Fruit fly (Drosophila melanogaster): ENCODE results near the gene RnpS1.

Gene RnpS1

DNA sequence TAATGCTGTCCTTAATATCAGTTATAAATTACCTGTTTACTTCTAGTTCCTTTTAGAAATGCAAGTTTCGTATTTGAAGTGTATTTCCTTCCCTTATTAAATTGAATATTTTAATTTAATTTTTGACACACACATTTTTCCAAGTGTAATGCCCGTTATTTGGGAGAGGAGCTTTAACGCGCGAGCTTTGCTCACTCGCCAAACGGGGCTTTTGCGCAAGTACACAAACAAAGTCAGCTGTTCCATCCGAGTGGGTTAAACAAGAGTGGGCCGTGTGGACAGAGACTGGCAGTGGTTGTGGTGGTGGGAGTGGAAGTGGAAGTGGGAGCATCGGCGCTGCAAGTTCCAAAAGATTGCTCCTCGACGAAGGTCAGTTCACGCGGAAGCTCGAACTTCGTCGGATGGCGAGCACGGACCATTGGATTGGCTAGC, 29.3 kb downstream of the RnpS1 start, which contains the start of gene CG8301 (continued):
- TF ChIP-seq CG11723 (GFP tag; optimal IDR thresholded peaks at IDR 0.05) (no peak), pb (GFP tag; optimal IDR thresholded peaks at IDR 0.05) (no peak), sna (GFP tag; IDR thresholded peaks at IDR 0.05; ENCODE audit: partially characterized antibody) (no peak), Dek (tag; optimal IDR thresholded peaks at IDR 0.05) (peak; percentile 31), CG7556 (GFP tag; optimal IDR thresholded peaks at IDR 0.05) (peak; percentile 34), CG33213 (GFP tag; optimal IDR thresholded peaks at IDR 0.05) (no peak), Gug (GFP tag; IDR thresholded peaks at IDR 0.05) (no peak), H15 (GFP tag; IDR thresholded peaks at IDR 0.05) (no peak), odd (GFP tag; optimal IDR thresholded peaks at IDR 0.05) (no peak), CG12219 (GFP tag; optimal IDR thresholded peaks at IDR 0.05) (no peak), CG17612 (GFP tag; IDR thresholded peaks at IDR 0.05) (no peak), da (GFP tag; optimal IDR thresholded peaks at IDR 0.05) (no peak), Dip2 (GFP tag; IDR thresholded peaks at IDR 0.05) (no peak), CG2129 (GFP tag; IDR thresholded peaks at IDR 0.05; ENCODE audit: partially characterized antibody) (no peak), CG12942 (GFP tag; optimal IDR thresholded peaks at IDR 0.05) (no peak), dysf (GFP tag; IDR thresholded peaks at IDR 0.05) (peak; percentile 16; the same call in 1 of the 3 replicates), chif (GFP tag; optimal IDR thresholded peaks at IDR 0.05) (no peak), MESR4 (GFP tag; optimal IDR thresholded peaks at IDR 0.05) (peak; percentile 4), zf30C (GFP tag; optimal IDR thresholded peaks at IDR 0.05) (peak; percentile 70), psq (GFP tag; optimal IDR thresholded peaks at IDR 0.05) (no peak), CG17186 (GFP tag; optimal IDR thresholded peaks at IDR 0.05) (no peak), H2.0 (GFP tag; IDR thresholded peaks at IDR 0.05) (no peak), wor (GFP tag; IDR thresholded peaks at IDR 0.05) (no peak), nerfin-1 (tag; optimal IDR thresholded peaks at IDR 0.05) (no peak), dimm (GFP tag; IDR thresholded peaks at IDR 0.05) (no peak), sisA (GFP tag; IDR thresholded peaks at IDR 0.05) (no peak), ranshi (GFP tag; IDR thresholded peaks at IDR 0.05) (no peak), gcm2 (GFP tag; optimal IDR thresholded peaks at IDR 0.05) (no peak), sens-2 (GFP tag; IDR thresholded peaks at IDR 0.05) (no peak), D19A (tag; optimal IDR thresholded peaks at IDR 0.05) (peak; percentile 22), bcd (GFP tag; optimal IDR thresholded peaks at IDR 0.05) (peak; percentile 1), CG33557 (GFP tag; optimal IDR thresholded peaks at IDR 0.05) (no peak), Dbx (GFP tag; IDR thresholded peaks at IDR 0.05) (peak; percentile 15; the same call in 1 of the 3 replicates), CG1832 (GFP tag; optimal IDR thresholded peaks at IDR 0.05) (no peak), gem (tag; optimal IDR thresholded peaks at IDR 0.05) (peak; percentile 62), Mad (GFP tag; optimal IDR thresholded peaks at IDR 0.05) (no peak), dan (GFP tag; IDR thresholded peaks at IDR 0.05) (no peak), Max (GFP tag; optimal IDR thresholded peaks at IDR 0.05) (no peak), cas (GFP tag; IDR thresholded peaks at IDR 0.05) (no peak), CG13123 (GFP tag; optimal IDR thresholded peaks at IDR 0.05) (no peak), Ssrp (tag; optimal IDR thresholded peaks at IDR 0.05) (no peak), Atf3 (GFP tag; optimal IDR thresholded peaks at IDR 0.05) (no peak), pzg (GFP tag; optimal IDR thresholded peaks at IDR 0.05) (peak; percentile 10), CG1529 (GFP tag; optimal IDR thresholded peaks at IDR 0.05) (no peak), CG4730 (GFP tag; IDR thresholded peaks at IDR 0.05) (no peak), tgo (GFP tag; IDR thresholded peaks at IDR 0.05) (no peak; the same call in 2 of the 3 replicates), CG3838 (GFP tag; optimal IDR thresholded peaks at IDR 0.05) (no peak), CG42726 (GFP tag; IDR thresholded peaks at IDR 0.05; ENCODE audit: partially characterized antibody) (no peak), CG11696 (GFP tag; IDR thresholded peaks at IDR 0.05) (no peak), tll (GFP tag; optimal IDR thresholded peaks at IDR 0.05) (no peak), fd64A (GFP tag; optimal IDR thresholded peaks at IDR 0.05) (no peak), otp (GFP tag; IDR thresholded peaks at IDR 0.05) (no peak)
